Fruit fly (Drosophila melanogaster): ENCODE results near the gene CG7991.

Gene CG7991

dm6 chr3L:1741107-1741506 is 66.6 kb downstream of the CG7991 start (continued):
- no peak for TF ChIP-seq CG1621 (tag; optimal IDR thresholded peaks at IDR 0.05)
- no peak for TF ChIP-seq CG9139 (GFP tag; optimal IDR thresholded peaks at IDR 0.05)
- peak; percentile 23 for TF ChIP-seq CG10631 (GFP tag; optimal IDR thresholded peaks at IDR 0.05)
- TF ChIP-seq salr (GFP tag; optimal IDR thresholded peaks at IDR 0.05): peak in 1 of 2 experiments; percentile 21

DNA sequence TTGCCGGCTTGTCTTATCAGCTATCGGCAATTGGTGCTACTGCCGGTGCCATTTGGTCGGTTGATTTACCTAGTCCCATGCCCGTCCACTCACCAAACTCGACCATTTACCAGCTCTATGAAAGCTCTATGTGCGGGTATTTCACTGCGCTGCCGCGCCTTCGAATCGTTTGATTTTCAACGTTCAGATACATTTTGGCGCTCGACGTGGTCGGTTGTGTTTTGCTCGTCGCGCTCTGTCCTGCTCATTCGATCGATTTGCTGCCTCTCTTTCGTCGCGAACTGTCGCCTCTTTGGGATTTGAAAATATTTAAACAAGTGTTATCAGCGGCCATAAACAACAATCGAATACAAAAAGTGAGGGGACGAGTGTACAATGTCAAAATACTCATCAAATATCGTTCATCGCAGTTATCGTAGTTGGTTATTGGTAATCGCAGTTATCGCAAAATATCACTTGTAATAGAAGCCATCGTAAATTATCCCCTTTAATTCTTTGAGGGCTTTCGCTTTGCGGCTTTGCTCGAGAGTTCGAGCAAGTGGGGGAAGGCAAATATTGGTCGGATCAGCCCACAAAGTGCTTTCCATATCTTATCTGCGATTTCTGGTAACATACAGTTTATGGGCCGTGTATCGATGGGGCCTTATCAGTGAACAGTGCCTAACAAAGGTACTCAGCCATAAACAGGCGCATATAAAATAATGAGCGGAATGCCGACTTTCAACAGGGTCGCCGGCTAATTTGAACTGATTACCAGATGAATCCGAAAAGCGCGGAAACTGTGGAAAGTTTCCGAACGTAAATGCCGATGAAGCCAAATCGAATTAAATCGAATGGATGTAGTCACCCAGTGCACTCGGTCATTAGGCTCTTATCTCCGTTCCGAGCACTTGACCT is 67.4 kb downstream of the CG7991 start:
- TF ChIP-seq net (GFP tag; optimal IDR thresholded peaks at IDR 0.05) (no peak), Hr4 (GFP tag; optimal IDR thresholded peaks at IDR 0.05) (no peak), Gug (GFP tag; IDR thresholded peaks at IDR 0.05) (no peak), CG6163 (GFP tag; IDR thresholded peaks at IDR 0.05) (no peak), CG10669 (GFP tag; optimal IDR thresholded peaks at IDR 0.05) (no peak), CG3032 (tag; optimal IDR thresholded peaks at IDR 0.05) (no peak), CG16779 (tag; optimal IDR thresholded peaks at IDR 0.05) (no peak), Sox14 (GFP tag; optimal IDR thresholded peaks at IDR 0.05) (no peak), eg (GFP tag; IDR thresholded peaks at IDR 0.05) (no peak), pdm3 (GFP tag; optimal IDR thresholded peaks at IDR 0.05) (no peak), svp (GFP tag) (peak; percentile 88), CG15336 (GFP tag; IDR thresholded peaks at IDR 0.05) (no peak), Met (GFP tag; optimal IDR thresholded peaks at IDR 0.05) (no peak), Hr39 (GFP tag; optimal IDR thresholded peaks at IDR 0.05) (no peak), dsx (GFP tag; optimal IDR thresholded peaks at IDR 0.05; ENCODE audit: poor library complexity, severe bottlenecking) (no peak), CG31627 (GFP tag; optimal IDR thresholded peaks at IDR 0.05) (no peak), dac (GFP tag; optimal IDR thresholded peaks at IDR 0.05) (no peak), CG4318 (GFP tag; optimal IDR thresholded peaks at IDR 0.05) (no peak), fkh (GFP tag; optimal IDR thresholded peaks at IDR 0.05) (peak; percentile 55), Smox (GFP tag; optimal IDR thresholded peaks at IDR 0.05) (no peak), vri (GFP tag; optimal IDR thresholded peaks at IDR 0.05) (peak; percentile 60), achi (GFP tag; optimal IDR thresholded peaks at IDR 0.05) (no peak), Eip93F (GFP tag; optimal IDR thresholded peaks at IDR 0.05) (no peak), Ets21C (GFP tag; optimal IDR thresholded peaks at IDR 0.05) (no peak), esn (GFP tag; optimal IDR thresholded peaks at IDR 0.05) (no peak), Eip78C (GFP tag) (peak; percentile 22), CG6792 (GFP tag; optimal IDR thresholded peaks at IDR 0.05) (no peak), CG11902 (GFP tag; optimal IDR thresholded peaks at IDR 0.05) (no peak), acj6 (GFP tag; optimal IDR thresholded peaks at IDR 0.05) (no peak), Hr38 (GFP tag; optimal IDR thresholded peaks at IDR 0.05) (no peak), lz (GFP tag; optimal IDR thresholded peaks at IDR 0.05) (no peak)

DNA sequence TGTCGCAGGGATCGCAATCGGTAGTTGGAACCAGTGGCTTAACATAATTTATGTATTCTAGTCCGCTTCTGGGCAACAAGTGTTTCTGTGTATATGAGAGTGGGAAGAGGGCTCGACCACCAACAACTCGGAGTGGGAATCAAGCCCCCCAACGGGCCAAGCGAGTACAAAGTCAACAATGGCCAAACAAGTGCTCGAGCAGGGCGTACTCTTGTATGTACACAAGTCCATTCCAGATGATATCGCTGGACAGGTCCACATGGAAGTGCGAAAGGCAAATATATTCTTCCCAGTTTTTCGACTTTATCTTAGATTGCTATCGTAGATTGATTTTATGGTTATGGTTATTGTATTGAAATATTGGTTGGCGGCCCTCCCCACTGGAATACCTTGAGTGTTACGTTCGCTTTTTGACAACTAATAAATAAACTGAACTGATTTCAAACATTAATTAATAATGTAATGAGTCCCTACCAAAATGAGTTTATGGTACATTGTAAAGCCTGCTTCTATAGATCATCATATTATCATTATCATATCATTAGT is 68.1 kb downstream of the CG7991 start:
- TF ChIP-seq Eip93F (GFP tag; optimal IDR thresholded peaks at IDR 0.05) (no peak), CG1621 (tag; optimal IDR thresholded peaks at IDR 0.05) (no peak), CG8119 (GFP tag; IDR thresholded peaks at IDR 0.05) (no peak), svp (GFP tag) (peak; percentile 43), Lpt (GFP tag; optimal IDR thresholded peaks at IDR 0.05) (no peak), fd85E (GFP tag; optimal IDR thresholded peaks at IDR 0.05) (no peak), CG9139 (GFP tag; optimal IDR thresholded peaks at IDR 0.05) (no peak), Sox14 (GFP tag; optimal IDR thresholded peaks at IDR 0.05) (no peak), fkh (GFP tag; optimal IDR thresholded peaks at IDR 0.05) (peak; percentile 90), CG11294 (GFP tag; IDR thresholded peaks at IDR 0.05) (no peak), Met (GFP tag; optimal IDR thresholded peaks at IDR 0.05) (no peak), esn (GFP tag; optimal IDR thresholded peaks at IDR 0.05) (no peak), CG11902 (GFP tag; optimal IDR thresholded peaks at IDR 0.05) (no peak), CG6854 (GFP tag; optimal IDR thresholded peaks at IDR 0.05) (no peak), dac (GFP tag; optimal IDR thresholded peaks at IDR 0.05) (no peak), achi (GFP tag; optimal IDR thresholded peaks at IDR 0.05) (no peak), topi (GFP tag; optimal IDR thresholded peaks at IDR 0.05) (no peak), Smox (GFP tag; optimal IDR thresholded peaks at IDR 0.05) (no peak), fd59A (GFP tag; optimal IDR thresholded peaks at IDR 0.05) (peak; percentile 11), Eip78C (GFP tag) (peak; percentile 45)

Data from whole organism, prepupa.